Worm (Caenorhabditis elegans) whole organism, late embryonic: Measurements from ENCODE around the gene R07B1.6.

Experiments used
- C38D4.7 ChIP-seq: fragments of 200-800 bp; sonication (Bioruptor generic); optimal IDR thresholded peaks from 2 replicates; lab custom pipeline; 2018; ENCODE audit warnings: mild to moderate bottlenecking, missing genetic modification characterization, moderate library complexity, missing compliant biosample characterization
- K02D7.2 ChIP-seq: sonication (generic microtip); optimal IDR thresholded peaks from 2 replicates; lab custom pipeline; 2017; ENCODE audit warnings: mild to moderate bottlenecking, missing genetic modification characterization, missing compliant biosample characterization
- ama-1 ChIP-seq: fragments of 150-350 bp; optimal IDR thresholded peaks from 2 replicates; lab custom pipeline; 2014
- ceh-14 ChIP-seq: sonication (generic microtip); optimal IDR thresholded peaks from 2 replicates; lab custom pipeline; 2016; ENCODE audit warnings: missing genotype, missing genetic modification characterization, missing compliant biosample characterization
- ceh-18 ChIP-seq: sonication (generic microtip); optimal IDR thresholded peaks from 2 replicates; lab custom pipeline; 2016; ENCODE audit warnings: missing genetic modification characterization, missing compliant biosample characterization
- ceh-19 ChIP-seq: fragments of 200-800 bp; sonication (Bioruptor generic); optimal IDR thresholded peaks from 2 replicates; lab custom pipeline; 2018; ENCODE audit warnings: mild to moderate bottlenecking, missing genetic modification characterization, missing compliant biosample characterization
- ceh-2 ChIP-seq: sonication (generic microtip); optimal IDR thresholded peaks from 2 replicates; lab custom pipeline; 2016; ENCODE audit warnings: missing genotype, missing genetic modification characterization, missing compliant biosample characterization
- ceh-22 ChIP-seq: sonication (generic microtip); optimal IDR thresholded peaks from 2 replicates; lab custom pipeline; 2017; ENCODE audit warnings: missing biosample characterization, missing genetic modification characterization
- ceh-24 ChIP-seq: sonication (generic microtip); optimal IDR thresholded peaks from 2 replicates; lab custom pipeline; 2016; ENCODE audit warnings: mild to moderate bottlenecking, missing genetic modification characterization, missing compliant biosample characterization
- ceh-31 ChIP-seq: sonication (generic microtip); optimal IDR thresholded peaks from 2 replicates; lab custom pipeline; 2016; ENCODE audit warnings: missing genetic modification characterization, missing compliant biosample characterization
- ceh-34 ChIP-seq: sonication (generic microtip); optimal IDR thresholded peaks from 2 replicates; lab custom pipeline; 2016; ENCODE audit warnings: mild to moderate bottlenecking, missing genetic modification characterization, missing compliant biosample characterization
- che-1 ChIP-seq: sonication (generic microtip); optimal IDR thresholded peaks from 2 replicates; lab custom pipeline; 2016; ENCODE audit warnings: mild to moderate bottlenecking, missing genetic modification characterization, missing compliant biosample characterization
- dmd-4 ChIP-seq: sonication (generic microtip); optimal IDR thresholded peaks from 2 replicates; lab custom pipeline; 2016; ENCODE audit warnings: borderline replicate concordance, missing genetic modification characterization, missing compliant biosample characterization
- dve-1 ChIP-seq: sonication (generic microtip); optimal IDR thresholded peaks from 2 replicates; lab custom pipeline; 2017; ENCODE audit warnings: antibody characterized with exemption, mild to moderate bottlenecking, missing genetic modification characterization, missing compliant biosample characterization
- elt-2 ChIP-seq: sonication (generic microtip); optimal IDR thresholded peaks from 2 replicates; lab custom pipeline; 2016; ENCODE audit warnings: missing genetic modification reagents, missing genetic modification characterization, missing compliant biosample characterization
- elt-4 ChIP-seq: sonication (generic microtip); optimal IDR thresholded peaks from 2 replicates; lab custom pipeline; 2016; ENCODE audit warnings: missing genetic modification characterization, missing compliant biosample characterization
- ets-4 ChIP-seq: sonication (generic microtip); optimal IDR thresholded peaks from 2 replicates; lab custom pipeline; 2016; ENCODE audit warnings: missing genetic modification characterization, missing compliant biosample characterization
- eyg-1 ChIP-seq: sonication (generic microtip); optimal IDR thresholded peaks from 2 replicates; lab custom pipeline; 2016; ENCODE audit warnings: missing genotype, missing genetic modification characterization, missing compliant biosample characterization
- fkh-6 ChIP-seq: sonication (generic microtip); optimal IDR thresholded peaks from 2 replicates; lab custom pipeline; 2016; ENCODE audit warnings: missing genetic modification characterization, missing compliant biosample characterization
- hlh-13 ChIP-seq: fragments of 200-800 bp; sonication (Bioruptor generic); optimal IDR thresholded peaks from 2 replicates; lab custom pipeline; 2018; ENCODE audit warnings: mild to moderate bottlenecking, missing genetic modification characterization, missing compliant biosample characterization
- hlh-15 ChIP-seq: sonication (generic microtip); optimal IDR thresholded peaks from 2 replicates; lab custom pipeline; 2016; ENCODE audit warnings: missing genetic modification characterization, missing compliant biosample characterization
- hlh-30 ChIP-seq: sonication (generic microtip); optimal IDR thresholded peaks from 2 replicates; lab custom pipeline; 2017; ENCODE audit warnings: antibody characterized with exemption, missing genetic modification characterization, missing compliant biosample characterization; ENCODE audit not compliant: insufficient read depth
- hlh-8 ChIP-seq: sonication (generic microtip); optimal IDR thresholded peaks from 2 replicates; lab custom pipeline; 2016; ENCODE audit warnings: missing genotype, missing genetic modification characterization, missing compliant biosample characterization
- lim-6 ChIP-seq: sonication (generic microtip); optimal IDR thresholded peaks from 2 replicates; lab custom pipeline; 2016; ENCODE audit warnings: missing genetic modification characterization, missing compliant biosample characterization
- lin-11 ChIP-seq: fragments of 200-800 bp; sonication (Bioruptor generic); optimal IDR thresholded peaks from 2 replicates; lab custom pipeline; 2018; ENCODE audit warnings: mild to moderate bottlenecking, missing genetic modification characterization, missing compliant biosample characterization
- mec-3 ChIP-seq: sonication (generic microtip); optimal IDR thresholded peaks from 2 replicates; lab custom pipeline; 2016; ENCODE audit warnings: borderline replicate concordance, missing genetic modification characterization, missing compliant biosample characterization
- nfya-1 ChIP-seq: sonication (generic microtip); optimal IDR thresholded peaks from 2 replicates; lab custom pipeline; 2017; ENCODE audit warnings: missing genetic modification characterization, mild to moderate bottlenecking, missing compliant biosample characterization, antibody characterized with exemption, moderate library complexity
- nhr-232 ChIP-seq: sonication (generic microtip); optimal IDR thresholded peaks from 2 replicates; lab custom pipeline; 2016; ENCODE audit warnings: missing genetic modification characterization, missing compliant biosample characterization
- npax-4 ChIP-seq: sonication (generic microtip); optimal IDR thresholded peaks from 2 replicates; lab custom pipeline; 2016; ENCODE audit warnings: missing genetic modification characterization, missing compliant biosample characterization
- odd-2 ChIP-seq: sonication (generic microtip); optimal IDR thresholded peaks from 2 replicates; lab custom pipeline; 2017; ENCODE audit warnings: antibody characterized with exemption, mild to moderate bottlenecking, missing genetic modification characterization, missing compliant biosample characterization
- pax-1 ChIP-seq: fragments of 150-350 bp; optimal IDR thresholded peaks from 2 replicates; lab custom pipeline; 2014; ENCODE audit warnings: missing biosample characterization, missing genetic modification characterization
- pha-2 ChIP-seq: sonication (generic microtip); optimal IDR thresholded peaks from 2 replicates; lab custom pipeline; 2017; ENCODE audit warnings: mild to moderate bottlenecking, missing genetic modification characterization, missing compliant biosample characterization
- pros-1 ChIP-seq: fragments of 150-350 bp; optimal IDR thresholded peaks from 2 replicates; lab custom pipeline; 2014; ENCODE audit warnings: missing biosample characterization, missing genetic modification reagents, missing genetic modification characterization
- sdc-2 ChIP-seq: sonication (generic microtip); optimal IDR thresholded peaks from 2 replicates; lab custom pipeline; 2016; ENCODE audit warnings: missing genotype, missing genetic modification characterization, missing compliant biosample characterization
- sox-4 ChIP-seq: sonication (generic microtip); optimal IDR thresholded peaks from 2 replicates; lab custom pipeline; 2017; ENCODE audit warnings: mild to moderate bottlenecking, missing genetic modification characterization, inconsistent platforms, missing compliant biosample characterization
- tbx-2 ChIP-seq: sonication (generic microtip); optimal IDR thresholded peaks from 2 replicates; lab custom pipeline; 2016; ENCODE audit warnings: missing genetic modification characterization, missing compliant biosample characterization
- tbx-7 ChIP-seq: sonication (generic microtip); optimal IDR thresholded peaks from 2 replicates; lab custom pipeline; 2016; ENCODE audit warnings: missing genotype, missing genetic modification characterization, missing compliant biosample characterization
- unc-42 ChIP-seq: sonication (generic microtip); optimal IDR thresholded peaks from 2 replicates; lab custom pipeline; 2016; ENCODE audit warnings: missing genotype, missing genetic modification characterization, missing compliant biosample characterization
- unc-55 ChIP-seq: sonication (generic microtip); optimal IDR thresholded peaks from 2 replicates; lab custom pipeline; 2017; ENCODE audit warnings: missing biosample characterization, missing genetic modification reagents, missing genetic modification characterization
- unc-86 ChIP-seq: sonication (generic microtip); optimal IDR thresholded peaks from 2 replicates; lab custom pipeline; 2016; ENCODE audit warnings: missing genetic modification characterization, missing compliant biosample characterization
- zip-5 ChIP-seq: sonication (generic microtip); optimal IDR thresholded peaks from 2 replicates; lab custom pipeline; 2016; ENCODE audit warnings: missing genetic modification characterization, missing compliant biosample characterization
- ztf-16 ChIP-seq: sonication (generic microtip); optimal IDR thresholded peaks from 2 replicates; lab custom pipeline; 2017; ENCODE audit warnings: missing genetic modification characterization, missing compliant biosample characterization

The R07B1.6 gene

ce11 chrX:9899426-9900131 is 33.1 kb downstream of the R07B1.6 start, which contains the start of gene phf-34:
Gene phf-34, minus strand, starts transcription at chrX:9899476.
- TF ChIP-seq hlh-30 (tag; lab: Kevin White, UChicago) (peak; percentile 38), ztf-16 (tag; lab: Kevin White, UChicago) (no peak), nfya-1 (peak; percentile 67), dve-1 (tag; lab: Kevin White, UChicago) (peak; percentile 37), lim-6 (tag; lab: Kevin White, UChicago) (no peak), sdc-2 (peak; percentile 58), pax-1 (tag; lab: Kevin White, UChicago) (no peak), pros-1 (tag; lab: Kevin White, UChicago) (no peak), unc-55 (GFP tag; lab: Kevin White, UChicago) (peak; percentile 31), ceh-22 (tag; lab: Kevin White, UChicago) (no peak), K02D7.2 (tag; lab: Kevin White, UChicago) (no peak), ceh-34 (tag; lab: Kevin White, UChicago) (peak; percentile 35), zip-5 (tag; lab: Kevin White, UChicago) (no peak), ama-1 (lab: Kevin White, UChicago) (no peak), ceh-14 (tag; lab: Kevin White, UChicago) (no peak), ceh-19 (GFP tag; lab: Kevin White, UChicago) (peak; percentile 43), mec-3 (tag; lab: Kevin White, UChicago) (no peak), tbx-2 (tag; lab: Kevin White, UChicago) (peak; percentile 37), ceh-31 (tag; lab: Kevin White, UChicago) (peak; percentile 74), ceh-2 (tag; lab: Kevin White, UChicago) (no peak), unc-42 (tag; lab: Kevin White, UChicago) (peak; percentile 67), unc-86 (tag; lab: Kevin White, UChicago) (no peak), eyg-1 (tag; lab: Kevin White, UChicago) (no peak), C38D4.7 (GFP tag; lab: Kevin White, UChicago) (no peak), ceh-18 (tag; lab: Kevin White, UChicago) (no peak), lin-11 (no peak), che-1 (tag; lab: Kevin White, UChicago) (no peak), hlh-13 (no peak)
- TF ChIP-seq, all 69 proteins: peak for 10

ce11 chrX:9905840-9906239 is 39.4 kb downstream of the R07B1.6 start, which contains the start of gene F21G4.5:
Gene F21G4.5, plus strand, starts transcription at chrX:9906140.
- TF ChIP-seq elt-4 (tag; lab: Kevin White, UChicago), result no peak

- TF ChIP-seq ceh-31 (tag; lab: Kevin White, UChicago), result peak; percentile 47
- TF ChIP-seq unc-86 (tag; lab: Kevin White, UChicago), result no peak
- peak; percentile 23 for TF ChIP-seq zip-5 (tag; lab: Kevin White, UChicago)
- TF ChIP-seq tbx-7, result peak; percentile 24
- peak; percentile 11 for TF ChIP-seq elt-2 (tag; lab: Kevin White, UChicago)
- TF ChIP-seq ceh-2 (tag; lab: Kevin White, UChicago), result peak; percentile 57
- TF ChIP-seq odd-2 (tag; lab: Kevin White, UChicago), result no peak
- TF ChIP-seq hlh-8 (tag; lab: Kevin White, UChicago), result peak; percentile 3
- TF ChIP-seq tbx-2 (tag; lab: Kevin White, UChicago), result peak; percentile 66
- TF ChIP-seq elt-4 (tag; lab: Kevin White, UChicago), result no peak
- TF ChIP-seq ets-4 (tag; lab: Kevin White, UChicago), result peak; percentile 28
- peak; percentile 20 for TF ChIP-seq fkh-6
These were observed 50.9 kb downstream of the R07B1.6 start, which contains the start of gene F21G4.6 for ce11 chrX:9917362-9917761. Gene F21G4.6, minus strand, starts transcription at chrX:9917448.

DNA sequence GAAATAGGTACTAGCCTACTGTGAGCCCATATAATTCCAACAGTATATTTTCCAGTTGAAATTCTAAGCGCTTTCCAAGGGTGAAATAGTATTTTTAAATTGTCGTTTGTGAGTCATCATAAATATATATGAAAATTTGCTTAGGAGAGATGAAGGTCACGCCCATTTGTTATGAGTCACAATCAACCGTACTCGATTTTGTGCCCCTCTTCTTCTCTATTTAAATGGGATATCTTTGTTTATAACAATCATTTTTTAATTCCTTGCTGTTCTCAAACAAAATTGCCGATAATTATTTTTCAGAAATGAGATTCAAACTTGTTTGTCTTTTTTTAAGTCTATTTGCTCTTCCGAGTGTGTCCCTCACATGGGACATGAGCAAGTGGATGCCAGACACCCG is 52.5 kb downstream of the R07B1.6 start, which contains the start of gene folr-1:
folr-1 (plus strand) TSS at position 301 of the 400 bp plus-strand sequence.
- no peak for TF ChIP-seq npax-4 (tag; lab: Kevin White, UChicago)
- TF ChIP-seq ceh-24 (tag; lab: Kevin White, UChicago), result no peak
- no peak for TF ChIP-seq ets-4 (tag; lab: Kevin White, UChicago)
- TF ChIP-seq unc-42 (tag; lab: Kevin White, UChicago), result no peak
- no peak for TF ChIP-seq dve-1 (tag; lab: Kevin White, UChicago)
- TF ChIP-seq elt-2 (tag; lab: Kevin White, UChicago), result no peak
- TF ChIP-seq nhr-232 (tag; lab: Kevin White, UChicago), result no peak
- no peak for TF ChIP-seq C38D4.7 (GFP tag; lab: Kevin White, UChicago)
- no peak for TF ChIP-seq pha-2 (tag; lab: Kevin White, UChicago)
- no peak for TF ChIP-seq dmd-4 (tag; lab: Kevin White, UChicago)
- no peak for TF ChIP-seq nfya-1
- no peak for TF ChIP-seq ceh-22 (tag; lab: Kevin White, UChicago)
- no peak for TF ChIP-seq pax-1 (tag; lab: Kevin White, UChicago)
- no peak for TF ChIP-seq hlh-8 (tag; lab: Kevin White, UChicago)
- TF ChIP-seq hlh-15 (tag; lab: Kevin White, UChicago), result no peak
- TF ChIP-seq tbx-2 (tag; lab: Kevin White, UChicago), result no peak
- TF ChIP-seq ama-1 (lab: Kevin White, UChicago), result no peak
- TF ChIP-seq sox-4 (tag; lab: Kevin White, UChicago), result no peak
